Worm (Caenorhabditis elegans): Measurements from ENCODE around the gene swt-7.
"Not testable (repeated sequence)": the region's sequence is repeated elsewhere in the genome, so short reads cannot be mapped to it uniquely, and the experiment has no call there.

swt-7 gene

ce11 chrV:5049333-5049942, 18.8 kb upstream of the swt-7 start, which contains the start of the genes pqn-51 and K11D12.14 (continued):
- TF ChIP-seq Y56A3A.18 (GFP tag; IDR thresholded peaks at IDR 0.05) (peak; percentile 89; the same call in 1 of the 2 replicates), fkh-3 (tag; optimal IDR thresholded peaks at IDR 0.05) (no peak), atf-7 (tag; optimal IDR thresholded peaks at IDR 0.05) (peak; percentile 99), snpc-1.3 (tag; optimal IDR thresholded peaks at IDR 0.05; ENCODE audit: insufficient read depth) (peak; percentile 7), Y53G8AR.9 (GFP tag; conservative IDR thresholded peaks at IDR 0.05) (peak; percentile 88), sdz-38 (tag; optimal IDR thresholded peaks at IDR 0.05) (no peak)

ce11 chrV:5047230-5047629, 16.6 kb upstream of the swt-7 start:
- TF ChIP-seq Y67H2A.10 (GFP tag; conservative IDR thresholded peaks at IDR 0.05) = 0 out of 2 replicates have a peak, but pooled peaks have one; percentile 38
- 0 out of 2 replicates have a peak, but pooled peaks have one; percentile 66 for TF ChIP-seq cebp-2 (GFP tag; IDR thresholded peaks at IDR 0.05)
- TF ChIP-seq egl-18 (GFP tag; IDR thresholded peaks at IDR 0.05) = peak; percentile 83
- TF ChIP-seq ztf-28 (GFP tag; IDR thresholded peaks at IDR 0.05) = peak; percentile 83
- peak; percentile 70 for TF ChIP-seq F33H1.4 (GFP tag; IDR thresholded peaks at IDR 0.05)
- TF ChIP-seq ceh-58 (GFP tag; IDR thresholded peaks at IDR 0.05) = 0 out of 2 replicates have a peak, but pooled peaks have one; percentile 27
- peak; percentile 93 for TF ChIP-seq nfyb-1 (GFP tag; IDR thresholded peaks at IDR 0.05)
- TF ChIP-seq D2030.7 (GFP tag; IDR thresholded peaks at IDR 0.05) = peak; percentile 78
- peak; percentile 64 for TF ChIP-seq C17E4.6 (GFP tag; IDR thresholded peaks at IDR 0.05)
- peak; percentile 95 for TF ChIP-seq pbrm-1 (GFP tag; IDR thresholded peaks at IDR 0.05)
- TF ChIP-seq ztf-25 (GFP tag; IDR thresholded peaks at IDR 0.05) = 0 out of 2 replicates have a peak, but pooled peaks have one; percentile 51
- TF ChIP-seq cebp-1 (GFP tag; IDR thresholded peaks at IDR 0.05) = peak; percentile 66; the same call in 1 of the 2 replicates
- not testable (repeated sequence) for TF ChIP-seq cebp-1 (tag; optimal IDR thresholded peaks at IDR 0.05)
- peak; percentile 93 for TF ChIP-seq ceh-100 (GFP tag; IDR thresholded peaks at IDR 0.05)
- TF ChIP-seq hmg-1.2 (GFP tag; IDR thresholded peaks at IDR 0.05) = peak; percentile 96
- TF ChIP-seq let-526 (GFP tag; IDR thresholded peaks at IDR 0.05) = peak; percentile 82
- TF ChIP-seq mcd-1 (GFP tag; IDR thresholded peaks at IDR 0.05) = peak; percentile 95
- peak; percentile 87 for TF ChIP-seq egrh-3 (GFP tag; IDR thresholded peaks at IDR 0.05)
- peak; percentile 51; the same call in 1 of the 2 replicates for TF ChIP-seq egl-44 (GFP tag; IDR thresholded peaks at IDR 0.05)
- TF ChIP-seq madf-8 (GFP tag; conservative IDR thresholded peaks at IDR 0.05) = peak; percentile 60
- peak; percentile 82; the same call in 1 of the 2 replicates for TF ChIP-seq sea-2 (GFP tag; IDR thresholded peaks at IDR 0.05)
- peak; percentile 41; the same call in 1 of the 2 replicates for TF ChIP-seq lir-1 (GFP tag; conservative IDR thresholded peaks at IDR 0.05)
- TF ChIP-seq aptf-2 (GFP tag; conservative IDR thresholded peaks at IDR 0.05) = peak; percentile 76
- peak; percentile 15; the same call in 1 of the 2 replicates for TF ChIP-seq attf-6 (GFP tag; IDR thresholded peaks at IDR 0.05)
- TF ChIP-seq Y53G8AR.9 (GFP tag; conservative IDR thresholded peaks at IDR 0.05) = peak; percentile 77
- peak; percentile 86 for TF ChIP-seq ekl-4 (GFP tag; IDR thresholded peaks at IDR 0.05)
- TF ChIP-seq hmg-20 (GFP tag; IDR thresholded peaks at IDR 0.05) = peak; percentile 81; the same call in 1 of the 2 replicates
- peak; percentile 79 for TF ChIP-seq ceh-91 (GFP tag; IDR thresholded peaks at IDR 0.05)
- peak; percentile 25; the same call in 1 of the 2 replicates for TF ChIP-seq hsf-1 (GFP tag; IDR thresholded peaks at IDR 0.05)
- TF ChIP-seq madf-6 (GFP tag; IDR thresholded peaks at IDR 0.05) = peak; percentile 75
- TF ChIP-seq C06A6.2 (GFP tag; conservative IDR thresholded peaks at IDR 0.05) = peak; percentile 91
- TF ChIP-seq dox-1 (GFP tag; IDR thresholded peaks at IDR 0.05) = peak; percentile 95
- TF ChIP-seq ztf-18 (tag; optimal IDR thresholded peaks at IDR 0.05) = peak; percentile 78
- TF ChIP-seq rcor-1 (GFP tag; IDR thresholded peaks at IDR 0.05) = peak; percentile 86
- peak; percentile 68 for TF ChIP-seq attf-3 (GFP tag; conservative IDR thresholded peaks at IDR 0.05)
- peak; percentile 66; the same call in 1 of the 2 replicates for TF ChIP-seq lin-26 (GFP tag; IDR thresholded peaks at IDR 0.05)
- TF ChIP-seq K11D2.4 (GFP tag; IDR thresholded peaks at IDR 0.05) = peak; percentile 92
- peak; percentile 71; the same call in 1 of the 2 replicates for TF ChIP-seq bed-2 (GFP tag; IDR thresholded peaks at IDR 0.05)
